Worm (Caenorhabditis elegans): Measurements from ENCODE around the gene R13H4.2.

DNA sequence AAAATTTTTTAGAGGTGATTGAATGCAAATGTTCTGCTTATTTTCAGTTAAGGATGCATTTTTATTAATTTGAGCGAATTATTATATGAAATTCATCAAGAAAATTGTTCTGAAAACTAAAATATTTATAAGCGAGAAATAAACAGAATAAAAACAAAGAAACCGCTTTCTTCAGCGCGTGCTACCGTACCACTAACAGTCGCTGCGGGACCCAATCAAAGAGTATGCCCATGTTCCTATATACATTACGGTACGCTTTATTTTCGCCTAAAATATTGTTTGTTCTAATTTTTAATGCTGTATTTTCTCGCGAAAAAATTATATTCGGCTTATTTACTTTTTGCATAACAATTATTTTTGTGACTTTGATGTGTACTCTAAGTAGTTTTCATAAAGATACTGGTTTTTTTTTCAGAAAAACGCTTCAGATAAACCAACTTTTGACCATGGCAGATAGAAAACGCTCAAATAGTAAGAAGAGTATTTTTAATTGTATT lies 48.4 kb upstream of the R13H4.2 start, which contains the start of gene F55A11.8:
- no peak for TF ChIP-seq him-1 (tag; optimal IDR thresholded peaks at IDR 0.05)
- no peak for TF ChIP-seq dao-5 (tag; optimal IDR thresholded peaks at IDR 0.05)
